Worm (Caenorhabditis elegans) whole organism, young adult: Measurements from ENCODE around the gene attf-4.
A peak's percentile ranks its signal among the peaks of the same experiment; 100 is the strongest.

Experiments
- nhr-27 ChIP-seq: fragments of 200-800 bp; sonication (Bioruptor generic); optimal IDR thresholded peaks from 2 replicates; lab custom pipeline; 2018; ENCODE audit warnings: mild to moderate bottlenecking, missing genetic modification characterization, moderate library complexity, missing compliant biosample characterization
- nhr-80 ChIP-seq: sonication (generic microtip); optimal IDR thresholded peaks from 2 replicates; lab custom pipeline; 2016; ENCODE audit warnings: missing genetic modification characterization, missing compliant biosample characterization

attf-4 gene

DNA sequence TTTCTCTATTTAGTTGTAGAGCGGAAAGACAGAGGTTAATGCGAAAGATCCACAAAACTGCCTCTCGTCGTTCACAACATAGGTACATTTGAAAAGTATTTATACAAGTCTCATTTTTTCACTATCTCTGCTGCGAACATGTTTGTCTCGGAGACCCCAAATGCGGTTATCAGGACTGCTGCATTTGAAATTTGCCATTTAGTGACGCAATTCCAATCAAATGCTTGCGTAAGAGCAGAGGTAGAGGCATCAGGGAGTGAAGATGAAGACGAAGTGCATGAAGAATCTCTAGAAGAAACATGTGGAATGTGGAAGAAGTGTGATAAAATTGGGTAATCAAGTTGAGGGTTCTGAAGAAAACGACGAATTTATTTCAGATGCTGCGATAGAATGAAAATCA, 53.7 kb downstream of the attf-4 start:
- no peak for TF ChIP-seq nhr-27 (tag; lab: Kevin White, UChicago)
- TF ChIP-seq nhr-80 = peak; percentile 13
